Worm (Caenorhabditis elegans) whole organism, early embryonic: ENCODE results near the gene set-5.

ENCODE experiments used
- B0310.2 ChIP-seq: sonication (generic microtip); optimal IDR thresholded peaks from 2 replicates; lab custom pipeline; 2016; ENCODE audit warnings: mild to moderate bottlenecking, missing genetic modification characterization, missing compliant biosample characterization
- F13C5.2 ChIP-seq: sonication (generic microtip); optimal IDR thresholded peaks from 2 replicates; lab custom pipeline; 2017; ENCODE audit warnings: mild to moderate bottlenecking, missing genetic modification characterization, inconsistent platforms, missing compliant biosample characterization
- aly-1 ChIP-seq: sonication (generic microtip); optimal IDR thresholded peaks from 2 replicates; lab custom pipeline; 2016; ENCODE audit warnings: missing genetic modification characterization, missing compliant biosample characterization
- ama-1 ChIP-seq: fragments of 150-350 bp; optimal IDR thresholded peaks from 2 replicates; lab custom pipeline; 2014
- ceh-13 ChIP-seq: fragments of 200-800 bp; sonication (Bioruptor generic); optimal IDR thresholded peaks from 2 replicates; lab custom pipeline; 2018; ENCODE audit warnings: mild to moderate bottlenecking, missing genetic modification characterization, missing compliant biosample characterization
- ceh-36 ChIP-seq: sonication (generic microtip); optimal IDR thresholded peaks from 2 replicates; lab custom pipeline; 2016; ENCODE audit warnings: missing genetic modification characterization, inconsistent platforms, missing compliant biosample characterization
- ets-7 ChIP-seq: sonication (generic microtip); optimal IDR thresholded peaks from 2 replicates; lab custom pipeline; 2016; ENCODE audit warnings: missing genotype, missing genetic modification characterization, missing compliant biosample characterization
- flt-1 ChIP-seq: fragments of 200-800 bp; sonication (Bioruptor generic); IDR thresholded peaks from 2 replicates; pipeline ENCODE4 v1.3.6; 2022; ENCODE audit warnings: missing genetic modification characterization, missing compliant biosample characterization
- hmbx-1 ChIP-seq: sonication (generic microtip); optimal IDR thresholded peaks from 2 replicates; lab custom pipeline; 2016; ENCODE audit warnings: mild to moderate bottlenecking, missing genetic modification characterization, missing compliant biosample characterization
- hmg-4 ChIP-seq: fragments of 200-800 bp; sonication (Bioruptor generic); optimal IDR thresholded peaks from 2 replicates; lab custom pipeline; 2018; ENCODE audit warnings: mild to moderate bottlenecking, missing genetic modification characterization, missing compliant biosample characterization
- hnd-1 ChIP-seq: sonication (generic microtip); optimal IDR thresholded peaks from 2 replicates; lab custom pipeline; 2016; ENCODE audit warnings: missing genetic modification characterization, missing compliant biosample characterization
- pes-1 ChIP-seq: fragments of 200-800 bp; sonication (Bioruptor generic); IDR thresholded peaks from 2 replicates; pipeline ENCODE4 v1.3.6; 2022; ENCODE audit warnings: missing genetic modification reagents, missing genetic modification characterization, missing compliant biosample characterization
- scrt-1 ChIP-seq: fragments of 200-800 bp; sonication (Bioruptor generic); IDR thresholded peaks from 2 replicates; pipeline ENCODE4 v1.3.6; 2022; ENCODE audit warnings: missing genetic modification characterization, missing compliant biosample characterization
- sea-1 ChIP-seq: fragments of 200-800 bp; sonication (Bioruptor generic); conservative IDR thresholded peaks from 2 replicates; pipeline ENCODE4 v1.3.6; 2022; ENCODE audit warnings: missing genetic modification characterization, missing compliant biosample characterization
- tbx-11 ChIP-seq: fragments of 200-800 bp; sonication (Bioruptor generic); IDR thresholded peaks from 2 replicates; pipeline ENCODE4 v1.3.6; 2022; ENCODE audit warnings: missing genetic modification characterization, missing compliant biosample characterization
- tbx-37 ChIP-seq: fragments of 200-800 bp; sonication (Bioruptor generic); conservative IDR thresholded peaks from 2 replicates; pipeline ENCODE4 v1.3.6; 2022; ENCODE audit warnings: missing genetic modification reagents, missing genetic modification characterization, missing compliant biosample characterization
- tra-4 ChIP-seq: sonication (generic microtip); optimal IDR thresholded peaks from 2 replicates; lab custom pipeline; 2017; ENCODE audit warnings: missing genetic modification characterization, missing compliant biosample characterization

The set-5 gene

ce11 chrV:14685435-14686058 lies 13.2 kb upstream of the set-5 start, which contains the start of gene C47E8.4:
TSS of gene C47E8.4 (minus strand) at chrV:14685485.
- TF ChIP-seq scrt-1 (GFP tag; lab: Robert Waterston, UW) (no peak), sea-1 (GFP tag; lab: Robert Waterston, UW) (no peak), flt-1 (peak; percentile 34; the same call in 1 of the 2 replicates), F13C5.2 (tag; lab: Kevin White, UChicago) (no peak), hmg-4 (peak; percentile 36), ceh-36 (no peak), pes-1 (GFP tag; lab: Robert Waterston, UW) (peak; percentile 54; the same call in 1 of the 2 replicates), hnd-1 (no peak), tbx-37 (GFP tag; lab: Robert Waterston, UW) (peak; percentile 75), tra-4 (tag; lab: Kevin White, UChicago) (peak; percentile 57), ets-7 (no peak), tbx-11 (GFP tag; lab: Robert Waterston, UW) (no peak), B0310.2 (no peak), aly-1 (no peak), hmbx-1 (tag; lab: Kevin White, UChicago) (no peak), ceh-13 (GFP tag; lab: Kevin White, UChicago) (no peak), ama-1 (lab: Kevin White, UChicago) (peak; percentile 66)

ce11 chrV:14686231-14687105 lies 12.3 kb upstream of the set-5 start:
- TF ChIP-seq scrt-1 (GFP tag; lab: Robert Waterston, UW) (0 out of 2 replicates have a peak, but pooled peaks have one; percentile 39), B0310.2 (no peak)

- TF ChIP-seq scrt-1 (GFP tag; lab: Robert Waterston, UW) (0 out of 2 replicates have a peak, but pooled peaks have one; percentile 41), B0310.2 (no peak), flt-1 (peak; percentile 26; the same call in 1 of the 2 replicates)
These were observed 11.4 kb upstream of the set-5 start for ce11 chrV:14687106-14687964.

- TF ChIP-seq hnd-1: no peak
- TF ChIP-seq ama-1 (lab: Kevin White, UChicago): peak; percentile 58
- TF ChIP-seq tbx-37 (GFP tag; lab: Robert Waterston, UW): no peak
- no peak for TF ChIP-seq sea-1 (GFP tag; lab: Robert Waterston, UW)
- no peak for TF ChIP-seq ceh-36
- TF ChIP-seq ets-7: peak; percentile 30
- no peak for TF ChIP-seq tbx-11 (GFP tag; lab: Robert Waterston, UW)
- no peak for TF ChIP-seq scrt-1 (GFP tag; lab: Robert Waterston, UW)
- TF ChIP-seq flt-1: no peak
These were observed 10.5 kb upstream of the set-5 start, which contains the start of gene C47E8.11 for ce11 chrV:14688097-14688912. TSS of gene C47E8.11 (plus strand) at chrV:14688616.

- TF ChIP-seq B0310.2 (peak; percentile 43), sea-1 (GFP tag; lab: Robert Waterston, UW) (peak; percentile 79), tbx-11 (GFP tag; lab: Robert Waterston, UW) (peak; percentile 73; the same call in 1 of the 2 replicates), aly-1 (peak; percentile 57), ceh-36 (no peak), tra-4 (tag; lab: Kevin White, UChicago) (peak; percentile 40), hmbx-1 (tag; lab: Kevin White, UChicago) (no peak), pes-1 (GFP tag; lab: Robert Waterston, UW) (peak; percentile 84), scrt-1 (GFP tag; lab: Robert Waterston, UW) (0 out of 2 replicates have a peak, but pooled peaks have one; percentile 72), F13C5.2 (tag; lab: Kevin White, UChicago) (no peak), ama-1 (lab: Kevin White, UChicago) (no peak), ceh-13 (GFP tag; lab: Kevin White, UChicago) (peak; percentile 58), hnd-1 (peak; percentile 32), flt-1 (peak; percentile 84), ets-7 (no peak), tbx-37 (GFP tag; lab: Robert Waterston, UW) (peak; percentile 64), hmg-4 (peak; percentile 26)
These were observed 9.6 kb upstream of the set-5 start, which contains the start of gene gasr-8 for ce11 chrV:14689060-14689750. TSS of gene gasr-8 (plus strand) at chrV:14689110.

- TF ChIP-seq pes-1 (GFP tag; lab: Robert Waterston, UW): no peak
- no peak for TF ChIP-seq F13C5.2 (tag; lab: Kevin White, UChicago)
- no peak for TF ChIP-seq ama-1 (lab: Kevin White, UChicago)
- no peak for TF ChIP-seq ceh-36
- TF ChIP-seq tra-4 (tag; lab: Kevin White, UChicago): no peak
- TF ChIP-seq scrt-1 (GFP tag; lab: Robert Waterston, UW): no peak
- no peak for TF ChIP-seq ceh-13 (GFP tag; lab: Kevin White, UChicago)
- TF ChIP-seq sea-1 (GFP tag; lab: Robert Waterston, UW): no peak
- TF ChIP-seq hnd-1: no peak
- TF ChIP-seq hmg-4: no peak
- TF ChIP-seq tbx-37 (GFP tag; lab: Robert Waterston, UW): no peak
These were observed 3.1 kb upstream of the set-5 start for ce11 chrV:14695713-14696112.
